Worm (Caenorhabditis elegans) whole organism, early embryonic: Measurements from ENCODE around the gene F16F9.1.

Experiments
- F13C5.2 ChIP-seq: sonication (generic microtip); optimal IDR thresholded peaks from 2 replicates; lab custom pipeline; 2017; ENCODE audit warnings: mild to moderate bottlenecking, missing genetic modification characterization, inconsistent platforms, missing compliant biosample characterization
- aly-1 ChIP-seq: sonication (generic microtip); optimal IDR thresholded peaks from 2 replicates; lab custom pipeline; 2016; ENCODE audit warnings: missing genetic modification characterization, missing compliant biosample characterization
- ama-1 ChIP-seq: fragments of 150-350 bp; optimal IDR thresholded peaks from 2 replicates; lab custom pipeline; 2014
- ceh-13 ChIP-seq: fragments of 200-800 bp; sonication (Bioruptor generic); optimal IDR thresholded peaks from 2 replicates; lab custom pipeline; 2018; ENCODE audit warnings: mild to moderate bottlenecking, missing genetic modification characterization, missing compliant biosample characterization
- flt-1 ChIP-seq: fragments of 200-800 bp; sonication (Bioruptor generic); IDR thresholded peaks from 2 replicates; pipeline ENCODE4 v1.3.6; 2022; ENCODE audit warnings: missing genetic modification characterization, missing compliant biosample characterization
- hmg-4 ChIP-seq: fragments of 200-800 bp; sonication (Bioruptor generic); optimal IDR thresholded peaks from 2 replicates; lab custom pipeline; 2018; ENCODE audit warnings: mild to moderate bottlenecking, missing genetic modification characterization, missing compliant biosample characterization
- hnd-1 ChIP-seq: sonication (generic microtip); optimal IDR thresholded peaks from 2 replicates; lab custom pipeline; 2016; ENCODE audit warnings: missing genetic modification characterization, missing compliant biosample characterization
- pes-1 ChIP-seq: fragments of 200-800 bp; sonication (Bioruptor generic); IDR thresholded peaks from 2 replicates; pipeline ENCODE4 v1.3.6; 2022; ENCODE audit warnings: missing genetic modification reagents, missing genetic modification characterization, missing compliant biosample characterization
- scrt-1 ChIP-seq: fragments of 200-800 bp; sonication (Bioruptor generic); IDR thresholded peaks from 2 replicates; pipeline ENCODE4 v1.3.6; 2022; ENCODE audit warnings: missing genetic modification characterization, missing compliant biosample characterization
- sea-1 ChIP-seq: fragments of 200-800 bp; sonication (Bioruptor generic); conservative IDR thresholded peaks from 2 replicates; pipeline ENCODE4 v1.3.6; 2022; ENCODE audit warnings: missing genetic modification characterization, missing compliant biosample characterization
- tbx-11 ChIP-seq: fragments of 200-800 bp; sonication (Bioruptor generic); IDR thresholded peaks from 2 replicates; pipeline ENCODE4 v1.3.6; 2022; ENCODE audit warnings: missing genetic modification characterization, missing compliant biosample characterization
- tra-4 ChIP-seq: sonication (generic microtip); optimal IDR thresholded peaks from 2 replicates; lab custom pipeline; 2017; ENCODE audit warnings: missing genetic modification characterization, missing compliant biosample characterization

DNA sequence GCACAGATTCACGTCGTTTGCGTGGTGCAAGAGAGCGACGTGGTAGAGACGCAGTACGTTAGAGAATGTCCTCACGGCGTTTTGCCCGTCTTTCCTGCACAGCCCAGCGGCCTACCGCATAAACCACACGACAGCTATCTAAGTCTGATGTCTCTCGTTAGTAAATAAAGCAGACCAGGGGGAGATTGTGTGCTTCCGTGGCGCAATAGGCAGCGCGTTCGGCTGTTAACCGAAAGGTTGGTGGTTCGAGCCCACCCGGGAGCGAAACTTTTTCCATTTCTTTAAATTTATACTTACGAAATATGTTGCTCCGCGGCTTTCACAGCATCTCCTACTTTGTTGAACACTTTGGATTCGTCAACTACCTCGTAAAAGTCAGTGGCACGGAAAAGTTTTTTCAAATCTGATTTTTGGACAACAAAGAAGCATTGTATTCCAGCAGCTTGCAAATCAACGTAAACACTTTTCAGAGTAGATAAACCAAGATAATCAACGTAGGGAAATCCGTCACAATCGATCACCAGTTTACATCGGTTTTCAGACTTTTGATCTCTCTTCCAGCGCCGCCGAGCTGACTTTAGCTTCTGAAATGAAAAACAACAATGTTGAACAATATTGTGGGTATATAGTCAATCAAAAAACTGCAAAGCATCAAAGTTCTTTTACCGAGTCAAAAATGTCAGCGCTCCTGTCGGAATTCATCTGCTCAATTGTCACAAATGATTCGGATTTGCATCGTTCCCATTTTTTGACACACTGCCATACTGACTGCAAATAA is 41.7 kb upstream of the F16F9.1 start:
- peak; percentile 99 for TF ChIP-seq hmg-4 (GFP tag; lab: Kevin White, UChicago)
- peak; percentile 97 for TF ChIP-seq flt-1 (GFP tag; lab: Robert Waterston, UW)
- no peak for TF ChIP-seq ama-1 (lab: Kevin White, UChicago)
- peak; percentile 90 for TF ChIP-seq ceh-13 (GFP tag; lab: Kevin White, UChicago)
- TF ChIP-seq tra-4 (tag; lab: Kevin White, UChicago) = peak; percentile 85
- TF ChIP-seq tbx-11 = peak; percentile 96
- TF ChIP-seq aly-1 (tag; lab: Kevin White, UChicago) = peak; percentile 98
- TF ChIP-seq sea-1 (GFP tag; lab: Robert Waterston, UW) = peak; percentile 99
- peak; percentile 88 for TF ChIP-seq hnd-1 (tag; lab: Kevin White, UChicago)
- peak; percentile 98 for TF ChIP-seq scrt-1 (GFP tag; lab: Robert Waterston, UW)
- peak; percentile 97 for TF ChIP-seq pes-1
- peak; percentile 98 for TF ChIP-seq F13C5.2 (tag; lab: Kevin White, UChicago)
